Worm (Caenorhabditis elegans): ENCODE results near the gene fbxb-39.

ce11 chrII:1042227-1042626 lies 1.9 kb upstream of the fbxb-39 start, which contains the start of gene fbxb-41:
- no peak for TF ChIP-seq him-1 (tag; optimal IDR thresholded peaks at IDR 0.05)
- TF ChIP-seq W03F9.2 (tag; optimal IDR thresholded peaks at IDR 0.05): no peak

All from whole organism, L4/young adult.